Fruit fly (Drosophila melanogaster) whole organism, wandering third instar larva: ENCODE measurements around the gene CG14537.

Experiments
- CG32264 ChIP-seq: fragments of 200-800 bp; sonication (Bioruptor generic); optimal IDR thresholded peaks from 2 replicates; lab custom pipeline; 2016; ENCODE audit warnings: missing biosample characterization, missing genetic modification characterization
- CG9705 ChIP-seq: fragments of 200-800 bp; sonication (Bioruptor generic); optimal IDR thresholded peaks from 2 replicates; lab custom pipeline; 2018; ENCODE audit warnings: missing biosample characterization, mild to moderate bottlenecking, missing genetic modification characterization
- Dif ChIP-seq: fragments of 200-275, 200-300 bp; sonication (Bioruptor generic); optimal IDR thresholded peaks from 2 replicates; lab custom pipeline; 2018; ENCODE audit warnings: missing biosample characterization, missing genetic modification characterization; ENCODE audit not compliant: partially characterized antibody
- GATAd ChIP-seq: sonication (Bioruptor generic); optimal IDR thresholded peaks from 2 replicates; lab custom pipeline; 2016; ENCODE audit warnings: missing biosample characterization, missing genetic modification characterization
- HLH106 ChIP-seq: fragments of 200-800 bp; optimal IDR thresholded peaks from 3 replicates; lab custom pipeline; 2019; ENCODE audit warnings: missing biosample characterization, mild to moderate bottlenecking, missing genetic modification characterization, moderate library complexity
- Hnf4 ChIP-seq: fragments of 200-800 bp; sonication (Bioruptor generic); optimal IDR thresholded peaks from 2 replicates; lab custom pipeline; 2016; ENCODE audit warnings: missing biosample characterization, mild to moderate bottlenecking, missing genetic modification characterization
- Hr78 ChIP-seq: fragments of >200 bp; optimal IDR thresholded peaks from 2 replicates; lab custom pipeline; 2017; ENCODE audit warnings: missing biosample characterization, missing genetic modification characterization
- Hr83 ChIP-seq: fragments of 200-300 bp; sonication (Bioruptor generic); optimal IDR thresholded peaks from 2 replicates; lab custom pipeline; 2016; ENCODE audit warnings: missing biosample characterization, mild to moderate bottlenecking, missing genetic modification characterization, moderate library complexity; ENCODE audit not compliant: poor library complexity, severe bottlenecking
- Jra ChIP-seq: sonication (Bioruptor generic); optimal IDR thresholded peaks from 2 replicates; lab custom pipeline; 2016; ENCODE audit warnings: missing biosample characterization, missing genetic modification characterization
- Mio ChIP-seq: sonication (Bioruptor generic); optimal IDR thresholded peaks from 2 replicates; lab custom pipeline; 2016; ENCODE audit warnings: missing biosample characterization, missing genetic modification characterization
- Myc ChIP-seq: fragments of >200 bp; optimal IDR thresholded peaks from 2 replicates; lab custom pipeline; 2017
- N ChIP-seq: fragments of >200 bp; optimal IDR thresholded peaks from 2 replicates; lab custom pipeline; 2018; ENCODE audit warnings: missing biosample characterization, missing external identifiers, missing genetic modification characterization
- Rel ChIP-seq, 2 experiments: fragments of 200-800 bp; sonication (Bioruptor generic) in 1 of 2; optimal IDR thresholded peaks; 2 replicates in 1 of 2; 3 replicates in 1 of 2; lab custom pipeline; 2016 to 2019; ENCODE audit warnings: mild to moderate bottlenecking in 2 of 2, missing biosample characterization in 2 of 2, missing genetic modification characterization in 2 of 2, moderate library complexity in 1 of 2
- Sp1 ChIP-seq: fragments of 200-800 bp; sonication (Bioruptor generic); optimal IDR thresholded peaks from 3 replicates; lab custom pipeline; 2019; ENCODE audit warnings: missing biosample characterization, mild to moderate bottlenecking, missing genetic modification characterization, moderate library complexity
- br ChIP-seq: fragments of 200-800 bp; sonication (Bioruptor generic); optimal IDR thresholded peaks from 2 replicates; lab custom pipeline; 2016; ENCODE audit warnings: missing biosample characterization, missing genetic modification characterization
- brk ChIP-seq: fragments of 200-800 bp; sonication (Bioruptor generic); optimal IDR thresholded peaks from 2 replicates; lab custom pipeline; 2016; ENCODE audit warnings: missing biosample characterization, mild to moderate bottlenecking, missing genetic modification characterization
- dl ChIP-seq, 2 experiments: fragments of 175-275, 200-275 bp in 1 of 2; fragments of 200-275 bp in 1 of 2; sonication (Bioruptor generic); optimal IDR thresholded peaks; lab custom pipeline; 2018; ENCODE audit warnings: mild to moderate bottlenecking in 2 of 2, missing biosample characterization in 2 of 2, missing genetic modification characterization in 2 of 2, moderate library complexity in 2 of 2; ENCODE audit not compliant: partially characterized antibody in 2 of 2, insufficient read depth in 1 of 2
- dmrt93B ChIP-seq: fragments of 200-800 bp; sonication (Bioruptor generic); optimal IDR thresholded peaks from 2 replicates; lab custom pipeline; 2018; ENCODE audit warnings: missing biosample characterization, mild to moderate bottlenecking, missing genetic modification characterization
- dsf ChIP-seq: sonication (Bioruptor generic); optimal IDR thresholded peaks from 2 replicates; lab custom pipeline; 2016; ENCODE audit warnings: missing biosample characterization, missing genetic modification characterization, borderline replicate concordance
- foxo ChIP-seq, 2 experiments: fragments of 200-800 bp; sonication (Bioruptor generic); optimal IDR thresholded peaks; 2 replicates in 1 of 2; 3 replicates in 1 of 2; lab custom pipeline; 2016 to 2017; ENCODE audit warnings: missing biosample characterization in 2 of 2, missing genetic modification characterization in 2 of 2
- fru ChIP-seq: fragments of 200-800 bp; sonication (Bioruptor generic); optimal IDR thresholded peaks from 3 replicates; lab custom pipeline; 2016; ENCODE audit warnings: missing biosample characterization, mild to moderate bottlenecking, missing genetic modification characterization
- h ChIP-seq: fragments of 200-800 bp; sonication (Bioruptor generic); optimal IDR thresholded peaks from 3 replicates; lab custom pipeline; 2016; ENCODE audit warnings: missing biosample characterization, mild to moderate bottlenecking, missing genetic modification characterization
- lola ChIP-seq: fragments of >200 bp; optimal IDR thresholded peaks from 2 replicates; lab custom pipeline; 2017; ENCODE audit warnings: missing biosample characterization, missing genetic modification characterization
- pan ChIP-seq: fragments of >200 bp; optimal IDR thresholded peaks from 2 replicates; lab custom pipeline; 2017
- psq ChIP-seq: fragments of 200-800 bp; sonication (Bioruptor generic); optimal IDR thresholded peaks from 3 replicates; lab custom pipeline; 2017; ENCODE audit warnings: missing biosample characterization, mild to moderate bottlenecking, missing genetic modification characterization, moderate library complexity
- rgr ChIP-seq: fragments of 200-800 bp; sonication (Bioruptor generic); optimal IDR thresholded peaks from 3 replicates; lab custom pipeline; 2016; ENCODE audit warnings: missing biosample characterization, mild to moderate bottlenecking, missing genetic modification characterization
- sage ChIP-seq: fragments of 200-800 bp; sonication (Bioruptor generic); optimal IDR thresholded peaks from 2 replicates; lab custom pipeline; 2016; ENCODE audit warnings: missing biosample characterization, mild to moderate bottlenecking, missing genetic modification characterization
- sv ChIP-seq: fragments of 200-800 bp; sonication (Bioruptor generic); optimal IDR thresholded peaks from 3 replicates; lab custom pipeline; 2016; ENCODE audit warnings: missing biosample characterization, missing genetic modification characterization
- tai ChIP-seq: sonication (Bioruptor generic); optimal IDR thresholded peaks from 2 replicates; lab custom pipeline; 2016; ENCODE audit warnings: missing biosample characterization, missing genetic modification characterization

CG14537 gene

dm6 chr2L:7828231-7828630 lies 12.0 kb upstream of the CG14537 start:
- peak; percentile 28 for TF ChIP-seq fru (GFP tag; lab: Kevin White, UChicago)
- no peak for TF ChIP-seq brk (GFP tag; lab: Kevin White, UChicago)
- no peak for TF ChIP-seq CG32264 (GFP tag; lab: Kevin White, UChicago)
- TF ChIP-seq Dif (GFP tag; lab: Kevin White, UChicago) = peak; percentile 86
- peak; percentile 25 for TF ChIP-seq rgr (GFP tag; lab: Kevin White, UChicago)
- TF ChIP-seq dl (GFP tag; optimal IDR thresholded peaks at IDR 0.05; lab: Kevin White, UChicago; ENCODE audit: insufficient read depth in 1 of 2, partially characterized antibody in 2 of 2) = peak; percentile 49 to 87
- TF ChIP-seq Rel (GFP tag; optimal IDR thresholded peaks at IDR 0.05; lab: Kevin White, UChicago) = no peak
- TF ChIP-seq Rel (tag; optimal IDR thresholded peaks at IDR 0.05; lab: Kevin White, UChicago) = peak; percentile 39
- TF ChIP-seq Hr83 (GFP tag; lab: Kevin White, UChicago) = peak; percentile 52
- peak; percentile 87 for TF ChIP-seq Jra
- TF ChIP-seq HLH106 (tag; lab: Kevin White, UChicago) = peak; percentile 42
- TF ChIP-seq br (GFP tag; lab: Kevin White, UChicago) = peak; percentile 31
- peak; percentile 13 for TF ChIP-seq CG9705 (GFP tag; lab: Kevin White, UChicago)
- TF ChIP-seq h (GFP tag; lab: Kevin White, UChicago) = peak; percentile 58
- TF ChIP-seq lola (GFP tag; lab: Kevin White, UChicago) = no peak
- no peak for TF ChIP-seq dmrt93B (GFP tag; lab: Kevin White, UChicago)

dm6 chr2L:7828901-7829300 lies 11.4 kb upstream of the CG14537 start:
- TF ChIP-seq Hnf4 (GFP tag; lab: Kevin White, UChicago) (peak; percentile 11), Hr83 (GFP tag; lab: Kevin White, UChicago) (peak; percentile 56), psq (GFP tag; lab: Kevin White, UChicago) (no peak), Dif (GFP tag; lab: Kevin White, UChicago) (peak; percentile 88), Sp1 (no peak), dl (GFP tag; optimal IDR thresholded peaks at IDR 0.05; lab: Kevin White, UChicago; ENCODE audit: insufficient read depth in 1 of 2, partially characterized antibody in 2 of 2) (peak; percentile 54 to 55), pan (lab: Kevin White, UChicago) (no peak), h (GFP tag; lab: Kevin White, UChicago) (no peak), Rel (GFP tag; optimal IDR thresholded peaks at IDR 0.05; lab: Kevin White, UChicago) (peak; percentile 10), Rel (tag; optimal IDR thresholded peaks at IDR 0.05; lab: Kevin White, UChicago) (no peak), rgr (GFP tag; lab: Kevin White, UChicago) (peak; percentile 41), N (GFP tag; lab: Kevin White, UChicago) (peak; percentile 62)

- TF ChIP-seq GATAd (GFP tag; lab: Kevin White, UChicago) (no peak), Hnf4 (GFP tag; lab: Kevin White, UChicago) (no peak), fru (GFP tag; lab: Kevin White, UChicago) (no peak), dsf (GFP tag; lab: Kevin White, UChicago) (no peak), sage (no peak)
Observed at dm6 chr2L:7833238-7833637, 7.0 kb upstream of the CG14537 start.

dm6 chr2L:7833650-7834049 lies 6.6 kb upstream of the CG14537 start:
- TF ChIP-seq rgr (GFP tag; lab: Kevin White, UChicago) = no peak

- no peak for TF ChIP-seq Sp1
- TF ChIP-seq HLH106 (tag; lab: Kevin White, UChicago) = no peak
- TF ChIP-seq tai (GFP tag; lab: Kevin White, UChicago) = no peak
- TF ChIP-seq Jra = no peak
- no peak for TF ChIP-seq N (GFP tag; lab: Kevin White, UChicago)
- TF ChIP-seq pan (lab: Kevin White, UChicago) = no peak
- no peak for TF ChIP-seq Mio
- no peak for TF ChIP-seq Hnf4 (GFP tag; lab: Kevin White, UChicago)
- no peak for TF ChIP-seq Hr78 (GFP tag; lab: Kevin White, UChicago)
- TF ChIP-seq foxo (GFP tag; optimal IDR thresholded peaks at IDR 0.05; lab: Kevin White, UChicago) = no peak
- TF ChIP-seq Rel (GFP tag; optimal IDR thresholded peaks at IDR 0.05; lab: Kevin White, UChicago) = no peak
- no peak for TF ChIP-seq Rel (tag; optimal IDR thresholded peaks at IDR 0.05; lab: Kevin White, UChicago)
- no peak for TF ChIP-seq sage
- TF ChIP-seq dl (GFP tag; optimal IDR thresholded peaks at IDR 0.05; lab: Kevin White, UChicago; ENCODE audit: insufficient read depth in 1 of 2, partially characterized antibody in 2 of 2) = no peak
- TF ChIP-seq lola (GFP tag; lab: Kevin White, UChicago) = no peak
- no peak for TF ChIP-seq sv (GFP tag; lab: Kevin White, UChicago)
- TF ChIP-seq Myc (lab: Kevin White, UChicago) = no peak
Observed at dm6 chr2L:7838024-7838423, 2.2 kb upstream of the CG14537 start.
